Worm (Caenorhabditis elegans): ENCODE results near the gene cyp-13A12.

The cyp-13A12 gene

ce11 chrIII:13067884-13068767 lies 43.8 kb downstream of the cyp-13A12 start (continued):
- TF ChIP-seq fkh-6 (tag; optimal IDR thresholded peaks at IDR 0.05): peak; percentile 38
- TF ChIP-seq odd-2 (tag; optimal IDR thresholded peaks at IDR 0.05): no peak
- TF ChIP-seq unc-86 (tag; optimal IDR thresholded peaks at IDR 0.05): peak; percentile 72
- peak; percentile 63 for TF ChIP-seq fkh-10 (GFP tag; optimal IDR thresholded peaks at IDR 0.05)
- TF ChIP-seq gmeb-2 (tag; optimal IDR thresholded peaks at IDR 0.05): peak; percentile 1
- TF ChIP-seq tbx-7 (tag; optimal IDR thresholded peaks at IDR 0.05): no peak
- no peak for TF ChIP-seq sox-2 (GFP tag; IDR thresholded peaks at IDR 0.05)
- no peak for TF ChIP-seq C38D4.7 (GFP tag; optimal IDR thresholded peaks at IDR 0.05)
- no peak for TF ChIP-seq nhr-232 (tag; optimal IDR thresholded peaks at IDR 0.05)
- peak; percentile 34 for TF ChIP-seq ahr-1 (tag; optimal IDR thresholded peaks at IDR 0.05)
- TF ChIP-seq K02D7.2 (tag; optimal IDR thresholded peaks at IDR 0.05): peak; percentile 34
- TF ChIP-seq ceh-24 (tag; optimal IDR thresholded peaks at IDR 0.05): no peak
- no peak for TF ChIP-seq sox-4 (tag; optimal IDR thresholded peaks at IDR 0.05)
- peak; percentile 55 for TF ChIP-seq pat-9 (tag; optimal IDR thresholded peaks at IDR 0.05)
- peak; percentile 92 for TF ChIP-seq ref-2 (tag; optimal IDR thresholded peaks at IDR 0.05)
- TF ChIP-seq hlh-30 (tag; optimal IDR thresholded peaks at IDR 0.05; ENCODE audit: insufficient read depth): peak; percentile 88
- peak; percentile 61 for TF ChIP-seq pag-3 (tag; optimal IDR thresholded peaks at IDR 0.05; ENCODE audit: borderline replicate concordance)
- TF ChIP-seq elt-4 (tag; optimal IDR thresholded peaks at IDR 0.05): no peak
- peak; percentile 77 for TF ChIP-seq T23F11.4 (GFP tag; optimal IDR thresholded peaks at IDR 0.05)
- peak; percentile 70 for TF ChIP-seq pros-1 (tag; optimal IDR thresholded peaks at IDR 0.05)
- no peak for TF ChIP-seq hlh-13 (GFP tag; optimal IDR thresholded peaks at IDR 0.05)
- TF ChIP-seq ceh-2 (tag; optimal IDR thresholded peaks at IDR 0.05): peak; percentile 68
- TF ChIP-seq unc-3 (GFP tag; conservative IDR thresholded peaks at IDR 0.05): no peak; the same call in 1 of the 2 replicates
- TF ChIP-seq unc-3 (tag; optimal IDR thresholded peaks at IDR 0.05): peak; percentile 65
- TF ChIP-seq pax-1 (tag; optimal IDR thresholded peaks at IDR 0.05): peak; percentile 0
- TF ChIP-seq ceh-34 (tag; optimal IDR thresholded peaks at IDR 0.05): peak; percentile 86
- peak; percentile 96 for TF ChIP-seq ceh-18 (tag; optimal IDR thresholded peaks at IDR 0.05)
- peak; percentile 87 for TF ChIP-seq unc-42 (tag; optimal IDR thresholded peaks at IDR 0.05)
- peak; percentile 31 for TF ChIP-seq fax-1 (tag; optimal IDR thresholded peaks at IDR 0.05)
- TF ChIP-seq dmd-4 (tag; optimal IDR thresholded peaks at IDR 0.05; ENCODE audit: borderline replicate concordance): peak; percentile 83
- peak; percentile 82 for TF ChIP-seq rnt-1 (tag; optimal IDR thresholded peaks at IDR 0.05)
- TF ChIP-seq ttx-3 (tag; optimal IDR thresholded peaks at IDR 0.05): no peak
- peak; percentile 4 for TF ChIP-seq lin-11 (tag; optimal IDR thresholded peaks at IDR 0.05)

ce11 chrIII:13069416-13069815 lies 45.1 kb downstream of the cyp-13A12 start:
- TF ChIP-seq fkh-6 (tag; optimal IDR thresholded peaks at IDR 0.05) (no peak), npax-4 (tag; optimal IDR thresholded peaks at IDR 0.05) (no peak), unc-55 (GFP tag; optimal IDR thresholded peaks at IDR 0.05) (no peak), ceh-19 (GFP tag; optimal IDR thresholded peaks at IDR 0.05) (no peak), fkh-10 (GFP tag; optimal IDR thresholded peaks at IDR 0.05) (no peak), K02D7.2 (tag; optimal IDR thresholded peaks at IDR 0.05) (no peak), dmd-4 (tag; optimal IDR thresholded peaks at IDR 0.05; ENCODE audit: borderline replicate concordance) (no peak), ceh-30 (tag; optimal IDR thresholded peaks at IDR 0.05) (no peak), ceh-31 (tag; optimal IDR thresholded peaks at IDR 0.05) (no peak), pax-1 (tag; optimal IDR thresholded peaks at IDR 0.05) (no peak), hlh-8 (tag; optimal IDR thresholded peaks at IDR 0.05) (no peak), ceh-2 (tag; optimal IDR thresholded peaks at IDR 0.05) (no peak), pat-9 (tag; optimal IDR thresholded peaks at IDR 0.05) (no peak), hlh-30 (tag; optimal IDR thresholded peaks at IDR 0.05; ENCODE audit: insufficient read depth) (no peak)
